ENCODE assay signal across 3 fruit fly cellular contexts in the genomic region with DNA sequence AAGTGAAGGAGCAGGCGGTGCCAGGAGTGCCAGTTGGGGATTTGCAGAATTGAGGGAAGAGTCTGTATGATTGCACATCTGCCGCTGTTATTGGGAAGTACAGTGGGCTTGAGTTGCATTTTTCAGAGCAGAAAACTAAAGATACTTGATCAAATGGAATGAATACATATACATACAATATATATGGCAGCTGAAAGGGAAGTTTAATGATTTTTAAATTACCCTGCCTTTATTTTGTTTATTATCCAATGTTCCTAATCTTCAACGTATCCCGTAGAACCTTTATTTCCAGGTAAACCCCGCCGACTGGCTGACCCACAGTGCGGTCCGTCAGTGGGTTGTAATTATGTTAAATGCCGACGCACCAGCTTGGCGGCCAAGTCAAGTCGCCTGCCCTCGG.
TF ChIP-seq lines count a peak whose summit lies in the region.

No protein-coding gene starts in this region.

- TF ChIP-seq CTCF in whole organism, embryonic (GFP tag; optimal IDR thresholded peaks at IDR 0.05; lab: Kevin White, UChicago): no peak

TF ChIP-seq in whole organism, embryonic, 481 proteins besides CTCF, POLR2A, EP300 and RAD21:
- no peak for TF ChIP-seq Neu2 (GFP tag; optimal IDR thresholded peaks at IDR 0.05; lab: Kevin White, UChicago; ENCODE audit: borderline replicate concordance)
- no peak for TF ChIP-seq oc (tag; optimal IDR thresholded peaks at IDR 0.05; lab: Kevin White, UChicago)
- TF ChIP-seq trh (GFP tag; optimal IDR thresholded peaks at IDR 0.05; lab: Kevin White, UChicago): no peak
- TF ChIP-seq tx (GFP tag; optimal IDR thresholded peaks at IDR 0.05; lab: Kevin White, UChicago): no peak
- TF ChIP-seq Ets65A (GFP tag; lab: Kevin White, UChicago): peak; percentile 41
- no peak for TF ChIP-seq CG2875 (GFP tag; optimal IDR thresholded peaks at IDR 0.05; lab: Kevin White, UChicago)
- TF ChIP-seq corto (GFP tag; optimal IDR thresholded peaks at IDR 0.05; lab: Kevin White, UChicago): no peak
- TF ChIP-seq Max (GFP tag; optimal IDR thresholded peaks at IDR 0.05; lab: Kevin White, UChicago): no peak
- TF ChIP-seq slbo (GFP tag; IDR thresholded peaks at IDR 0.05; lab: Robert Waterston, UW): no peak
- TF ChIP-seq tll (GFP tag; optimal IDR thresholded peaks at IDR 0.05; lab: Kevin White, UChicago): peak in 1 of 2 experiments; percentile 28
- no peak for TF ChIP-seq CG10979 (tag; optimal IDR thresholded peaks at IDR 0.05; lab: Kevin White, UChicago)
- TF ChIP-seq Elba2 (GFP tag; optimal IDR thresholded peaks at IDR 0.05; lab: Kevin White, UChicago): no peak
- no peak for TF ChIP-seq wor (GFP tag; IDR thresholded peaks at IDR 0.05; lab: Robert Waterston, UW)
- TF ChIP-seq Xbp1 (GFP tag; optimal IDR thresholded peaks at IDR 0.05; lab: Kevin White, UChicago): no peak
- TF ChIP-seq Optix (GFP tag; IDR thresholded peaks at IDR 0.05; lab: Robert Waterston, UW): no peak
- no peak for TF ChIP-seq fu2 (GFP tag; optimal IDR thresholded peaks at IDR 0.05; lab: Kevin White, UChicago)
- no peak for TF ChIP-seq CG1647 (GFP tag; optimal IDR thresholded peaks at IDR 0.05; lab: Kevin White, UChicago)
- TF ChIP-seq CG7987 (GFP tag; optimal IDR thresholded peaks at IDR 0.05; lab: Kevin White, UChicago): no peak
- TF ChIP-seq knrl (GFP tag; IDR thresholded peaks at IDR 0.05; lab: Robert Waterston, UW; ENCODE audit: partially characterized antibody): no peak
- peak; percentile 91 for TF ChIP-seq zen (tag; optimal IDR thresholded peaks at IDR 0.05; lab: Kevin White, UChicago)
- TF ChIP-seq al (GFP tag; IDR thresholded peaks at IDR 0.05; lab: Robert Waterston, UW): no peak
- TF ChIP-seq H2.0 (GFP tag; IDR thresholded peaks at IDR 0.05; lab: Robert Waterston, UW): no peak

TF ChIP-seq in whole organism, prepupa, 60 proteins besides CTCF, POLR2A, EP300 and RAD21:
- TF ChIP-seq fkh (GFP tag; optimal IDR thresholded peaks at IDR 0.05; lab: Kevin White, UChicago) (no peak), CG8632 (GFP tag; optimal IDR thresholded peaks at IDR 0.05; lab: Kevin White, UChicago) (no peak), svp (GFP tag; lab: Kevin White, UChicago) (peak; percentile 69), Sox102F (GFP tag; optimal IDR thresholded peaks at IDR 0.05; lab: Kevin White, UChicago) (peak; percentile 28)

TF ChIP-seq in whole organism, wandering third instar larva, 38 proteins besides CTCF, POLR2A, EP300 and RAD21:
- TF ChIP-seq sv (GFP tag; optimal IDR thresholded peaks at IDR 0.05; lab: Kevin White, UChicago) (no peak), dl (GFP tag; optimal IDR thresholded peaks at IDR 0.05; lab: Kevin White, UChicago; ENCODE audit: insufficient read depth in 1 of 2, partially characterized antibody in 2 of 2) (no peak), h (GFP tag; optimal IDR thresholded peaks at IDR 0.05; lab: Kevin White, UChicago) (peak; percentile 18), CG32264 (GFP tag; optimal IDR thresholded peaks at IDR 0.05; lab: Kevin White, UChicago) (no peak), Vsx2 (GFP tag; optimal IDR thresholded peaks at IDR 0.05; lab: Kevin White, UChicago; ENCODE audit: partially characterized antibody) (no peak), Abd-B (GFP tag; optimal IDR thresholded peaks at IDR 0.05; lab: Kevin White, UChicago) (no peak), Jra (GFP tag; optimal IDR thresholded peaks at IDR 0.05; lab: Kevin White, UChicago) (no peak), ey (GFP tag; optimal IDR thresholded peaks at IDR 0.05; lab: Kevin White, UChicago) (no peak), HLH106 (tag; optimal IDR thresholded peaks at IDR 0.05; lab: Kevin White, UChicago) (peak; percentile 4), Mio (GFP tag; optimal IDR thresholded peaks at IDR 0.05; lab: Kevin White, UChicago) (no peak), psq (GFP tag; optimal IDR thresholded peaks at IDR 0.05; lab: Kevin White, UChicago) (no peak), woc (GFP tag; optimal IDR thresholded peaks at IDR 0.05; lab: Kevin White, UChicago) (peak; percentile 60), jim (GFP tag; optimal IDR thresholded peaks at IDR 0.05; lab: Kevin White, UChicago) (no peak), Rel (GFP tag; optimal IDR thresholded peaks at IDR 0.05; lab: Kevin White, UChicago) (no peak), Rel (tag; optimal IDR thresholded peaks at IDR 0.05; lab: Kevin White, UChicago) (no peak), CG9705 (GFP tag; optimal IDR thresholded peaks at IDR 0.05; lab: Kevin White, UChicago) (no peak), foxo (GFP tag; optimal IDR thresholded peaks at IDR 0.05; lab: Kevin White, UChicago) (peak in 1 of 2 experiments; percentile 4), fru (GFP tag; optimal IDR thresholded peaks at IDR 0.05; lab: Kevin White, UChicago) (peak; percentile 34), GATAd (GFP tag; optimal IDR thresholded peaks at IDR 0.05; lab: Kevin White, UChicago) (no peak)
